Fruit fly (Drosophila melanogaster): ENCODE data around the gene Pop1.

The Pop1 gene

dm6 chrX:5648437-5648959 lies 26.1 kb downstream of the Pop1 start, which contains the start of gene OtopLa (continued):
- TF ChIP-seq CG31224 (GFP tag; IDR thresholded peaks at IDR 0.05) (peak; percentile 58; the same call in 1 of the 2 replicates), CG15073 (GFP tag; optimal IDR thresholded peaks at IDR 0.05) (peak; percentile 1), ap (GFP tag; IDR thresholded peaks at IDR 0.05) (peak; percentile 64), fd64A (GFP tag; optimal IDR thresholded peaks at IDR 0.05) (peak; percentile 72), lilli (GFP tag; optimal IDR thresholded peaks at IDR 0.05) (peak; percentile 84), wdn (GFP tag; IDR thresholded peaks at IDR 0.05) (peak; percentile 60; the same call in 1 of the 2 replicates), CG11085 (GFP tag; IDR thresholded peaks at IDR 0.05) (peak; percentile 37; the same call in 1 of the 2 replicates), ara (GFP tag; IDR thresholded peaks at IDR 0.05) (peak; percentile 91), Nf-YA (GFP tag; IDR thresholded peaks at IDR 0.05) (peak; percentile 84), CG2678 (tag; optimal IDR thresholded peaks at IDR 0.05) (peak; percentile 86), Oli (tag; optimal IDR thresholded peaks at IDR 0.05) (peak; percentile 85), fd102C (GFP tag; optimal IDR thresholded peaks at IDR 0.05) (no peak), CG12659 (GFP tag; optimal IDR thresholded peaks at IDR 0.05) (peak; percentile 78), CG17912 (GFP tag; optimal IDR thresholded peaks at IDR 0.05) (no peak), CG2875 (GFP tag; optimal IDR thresholded peaks at IDR 0.05) (peak; percentile 84), unpg (GFP tag; optimal IDR thresholded peaks at IDR 0.05) (peak; percentile 89), CG9932 (GFP tag; IDR thresholded peaks at IDR 0.05) (peak; percentile 66), az2 (GFP tag; optimal IDR thresholded peaks at IDR 0.05) (peak; percentile 84), CG15601 (tag; optimal IDR thresholded peaks at IDR 0.05) (peak; percentile 76), Nf-YB (GFP tag; optimal IDR thresholded peaks at IDR 0.05) (peak; percentile 56), kah (GFP tag; optimal IDR thresholded peaks at IDR 0.05) (peak; percentile 66), CG32772 (GFP tag; IDR thresholded peaks at IDR 0.05) (peak; percentile 80), Ravus (GFP tag; IDR thresholded peaks at IDR 0.05) (peak; percentile 61), ac (GFP tag; optimal IDR thresholded peaks at IDR 0.05) (peak; percentile 15), CG43689 (GFP tag; IDR thresholded peaks at IDR 0.05) (peak; percentile 36; the same call in 1 of the 2 replicates), CG10274 (GFP tag; optimal IDR thresholded peaks at IDR 0.05) (peak; percentile 35), Neu2 (GFP tag; optimal IDR thresholded peaks at IDR 0.05; ENCODE audit: borderline replicate concordance) (no peak), GATAe (GFP tag; conservative IDR thresholded peaks at IDR 0.05) (peak; percentile 41; the same call in 1 of the 2 replicates), CG12744 (GFP tag; optimal IDR thresholded peaks at IDR 0.05) (peak; percentile 52), Elba2 (GFP tag; optimal IDR thresholded peaks at IDR 0.05) (no peak), CG3281 (GFP tag; optimal IDR thresholded peaks at IDR 0.05) (peak; percentile 79), NC2β (GFP tag; optimal IDR thresholded peaks at IDR 0.05) (peak; percentile 78), bbx (GFP tag; IDR thresholded peaks at IDR 0.05; ENCODE audit: partially characterized antibody) (no peak), CG17829 (tag; optimal IDR thresholded peaks at IDR 0.05) (peak; percentile 72), CG3163 (GFP tag; optimal IDR thresholded peaks at IDR 0.05) (peak; percentile 61), CG9797 (GFP tag; optimal IDR thresholded peaks at IDR 0.05) (no peak), Gug (GFP tag; IDR thresholded peaks at IDR 0.05) (peak; percentile 70; the same call in 3 of the 4 replicates), CG3726 (GFP tag; IDR thresholded peaks at IDR 0.05) (peak; percentile 69; the same call in 2 of the 3 replicates), CG11247 (GFP tag; IDR thresholded peaks at IDR 0.05) (peak; percentile 78), CG7987 (GFP tag; optimal IDR thresholded peaks at IDR 0.05) (peak; percentile 32), CG2199 (GFP tag; IDR thresholded peaks at IDR 0.05) (no peak), CG17186 (GFP tag; optimal IDR thresholded peaks at IDR 0.05) (peak; percentile 24), mam (GFP tag; optimal IDR thresholded peaks at IDR 0.05) (peak; percentile 85), CG18599 (GFP tag; optimal IDR thresholded peaks at IDR 0.05) (peak; percentile 90), Asciz (GFP tag; optimal IDR thresholded peaks at IDR 0.05) (peak; percentile 86), seq (GFP tag; IDR thresholded peaks at IDR 0.05) (peak; percentile 83), hth (optimal IDR thresholded peaks at IDR 0.05) (no peak), CG18764 (GFP tag; optimal IDR thresholded peaks at IDR 0.05) (peak; percentile 68), CkIIα-i1 (GFP tag; IDR thresholded peaks at IDR 0.05) (peak; percentile 22; the same call in 1 of the 2 replicates), D19B (GFP tag; optimal IDR thresholded peaks at IDR 0.05) (peak; percentile 55)
